Worm (Caenorhabditis elegans): ENCODE results near the gene Y47D7A.11.

The Y47D7A.11 gene

ce11 chrV:4419767-4420322, 8.3 kb downstream of the Y47D7A.11 start, which contains the start of the genes Y47D7A.7 and Y47D7A.2:
Y47D7A.7 (minus strand) TSS chrV:4419867.
Y47D7A.2 (plus strand) TSS chrV:4420272.
- no peak for TF ChIP-seq elt-3 (tag; optimal IDR thresholded peaks at IDR 0.05)
- no peak for TF ChIP-seq nhr-76 (tag; optimal IDR thresholded peaks at IDR 0.05)
- TF ChIP-seq nhr-2 (tag; optimal IDR thresholded peaks at IDR 0.05), result no peak
- TF ChIP-seq unc-120 (tag; optimal IDR thresholded peaks at IDR 0.05; ENCODE audit: poor library complexity, severe bottlenecking), result no peak
- no peak for TF ChIP-seq blmp-1 (tag; optimal IDR thresholded peaks at IDR 0.05)
- TF ChIP-seq unc-62 (GFP tag; optimal IDR thresholded peaks at IDR 0.05), result no peak
- TF ChIP-seq M03D4.4 (tag; optimal IDR thresholded peaks at IDR 0.05), result no peak
- TF ChIP-seq ces-1 (GFP tag; optimal IDR thresholded peaks at IDR 0.05), result no peak
- no peak for TF ChIP-seq mls-2 (tag; optimal IDR thresholded peaks at IDR 0.05)
- TF ChIP-seq zip-8 (tag; optimal IDR thresholded peaks at IDR 0.05), result no peak
- TF ChIP-seq ceh-39 (tag; optimal IDR thresholded peaks at IDR 0.05), result no peak
- TF ChIP-seq drap-1 (GFP tag; optimal IDR thresholded peaks at IDR 0.05), result no peak
- TF ChIP-seq ceh-43 (GFP tag; optimal IDR thresholded peaks at IDR 0.05), result no peak
- no peak for TF ChIP-seq tbx-8 (GFP tag; optimal IDR thresholded peaks at IDR 0.05)
- TF ChIP-seq nhr-12 (tag; optimal IDR thresholded peaks at IDR 0.05), result no peak
- no peak for TF ChIP-seq ham-2 (GFP tag; optimal IDR thresholded peaks at IDR 0.05)
- TF ChIP-seq ztf-11 (tag; optimal IDR thresholded peaks at IDR 0.05), result no peak
- TF ChIP-seq hlh-1 (tag; optimal IDR thresholded peaks at IDR 0.05), result no peak
- TF ChIP-seq snpc-4 (tag; optimal IDR thresholded peaks at IDR 0.05), result no peak
- no peak for TF ChIP-seq lin-32 (GFP tag; optimal IDR thresholded peaks at IDR 0.05)

- TF ChIP-seq unc-120 (tag; optimal IDR thresholded peaks at IDR 0.05; ENCODE audit: poor library complexity, severe bottlenecking) (no peak), flh-1 (GFP tag; optimal IDR thresholded peaks at IDR 0.05) (no peak), nhr-2 (tag; optimal IDR thresholded peaks at IDR 0.05) (no peak), tbx-8 (GFP tag; optimal IDR thresholded peaks at IDR 0.05) (no peak), mab-5 (tag; optimal IDR thresholded peaks at IDR 0.05) (no peak), unc-62 (GFP tag; optimal IDR thresholded peaks at IDR 0.05) (no peak), sptf-1 (tag; optimal IDR thresholded peaks at IDR 0.05) (no peak), blmp-1 (tag; optimal IDR thresholded peaks at IDR 0.05) (no peak), ham-2 (GFP tag; optimal IDR thresholded peaks at IDR 0.05) (no peak), ceh-39 (tag; optimal IDR thresholded peaks at IDR 0.05) (no peak), nhr-237 (tag; optimal IDR thresholded peaks at IDR 0.05) (no peak), drap-1 (GFP tag; optimal IDR thresholded peaks at IDR 0.05) (no peak), pha-4 (tag; optimal IDR thresholded peaks at IDR 0.05) (no peak), nhr-12 (tag; optimal IDR thresholded peaks at IDR 0.05) (no peak), zip-8 (tag; optimal IDR thresholded peaks at IDR 0.05) (no peak), mls-2 (tag; optimal IDR thresholded peaks at IDR 0.05) (no peak)
These were observed 10.0 kb downstream of the Y47D7A.11 start, which contains the start of gene Y47D7A.6 for ce11 chrV:4418116-4418515. Y47D7A.6 (minus strand) TSS chrV:4418216.

- no peak for TF ChIP-seq pha-4 (tag; optimal IDR thresholded peaks at IDR 0.05)
These were observed 11.4 kb downstream of the Y47D7A.11 start, which contains the start of gene Y47D7A.18 for ce11 chrV:4416710-4417109. Y47D7A.18 (minus strand) TSS chrV:4416810.

- TF ChIP-seq ceh-39 (tag; optimal IDR thresholded peaks at IDR 0.05) (no peak), zip-8 (tag; optimal IDR thresholded peaks at IDR 0.05) (peak; percentile 48), unc-120 (tag; optimal IDR thresholded peaks at IDR 0.05; ENCODE audit: poor library complexity, severe bottlenecking) (no peak), elt-1 (tag; optimal IDR thresholded peaks at IDR 0.05; ENCODE audit: borderline replicate concordance, insufficient read depth) (no peak)
These were observed 13.5 kb downstream of the Y47D7A.11 start, which contains the start of gene grl-5 for ce11 chrV:4414613-4415071. grl-5 (minus strand) TSS chrV:4414663.

- no peak for TF ChIP-seq ceh-83 (GFP tag; optimal IDR thresholded peaks at IDR 0.05)
- no peak for TF ChIP-seq unc-39 (tag; optimal IDR thresholded peaks at IDR 0.05)
- TF ChIP-seq cnd-1 (tag; optimal IDR thresholded peaks at IDR 0.05), result no peak
- TF ChIP-seq unc-120 (tag; optimal IDR thresholded peaks at IDR 0.05; ENCODE audit: poor library complexity, severe bottlenecking), result no peak
- TF ChIP-seq drap-1 (GFP tag; optimal IDR thresholded peaks at IDR 0.05), result no peak
- no peak for TF ChIP-seq hlh-1 (tag; optimal IDR thresholded peaks at IDR 0.05)
- no peak for TF ChIP-seq unc-62 (GFP tag; optimal IDR thresholded peaks at IDR 0.05)
- no peak for TF ChIP-seq ceh-43 (GFP tag; optimal IDR thresholded peaks at IDR 0.05)
- TF ChIP-seq lin-13 (tag; optimal IDR thresholded peaks at IDR 0.05), result no peak
- no peak for TF ChIP-seq snpc-4 (tag; optimal IDR thresholded peaks at IDR 0.05)
- TF ChIP-seq lsy-2 (tag; optimal IDR thresholded peaks at IDR 0.05), result no peak
- TF ChIP-seq ham-2 (GFP tag; optimal IDR thresholded peaks at IDR 0.05), result no peak
- no peak for TF ChIP-seq mab-5 (tag; optimal IDR thresholded peaks at IDR 0.05)
- TF ChIP-seq mep-1 (tag; optimal IDR thresholded peaks at IDR 0.05), result no peak
- no peak for TF ChIP-seq bed-3 (GFP tag; optimal IDR thresholded peaks at IDR 0.05)
- TF ChIP-seq ceh-39 (tag; optimal IDR thresholded peaks at IDR 0.05), result no peak
- TF ChIP-seq flh-1 (GFP tag; optimal IDR thresholded peaks at IDR 0.05), result no peak
- no peak for TF ChIP-seq lin-32 (GFP tag; optimal IDR thresholded peaks at IDR 0.05)
- no peak for TF ChIP-seq nhr-12 (tag; optimal IDR thresholded peaks at IDR 0.05)
- TF ChIP-seq M03D4.4 (tag; optimal IDR thresholded peaks at IDR 0.05), result no peak
These were observed 16.4 kb downstream of the Y47D7A.11 start, which contains the start of gene Y47D7A.17 for ce11 chrV:4411714-4412113. Y47D7A.17 (minus strand) TSS chrV:4411814.

Data from whole organism, mixed stage, embryonic.